Fruit fly (Drosophila melanogaster) Kc167 (cell line): ENCODE results near the gene CG42305.

Experiments used
- Sin3A ChIP-seq: fragments of >200 bp; optimal IDR thresholded peaks from 2 replicates; lab custom pipeline; 2018; ENCODE audit warnings: missing external identifiers
- h ChIP-seq: fragments of >200 bp; optimal IDR thresholded peaks from 3 replicates; lab custom pipeline; 2018; ENCODE audit warnings: missing external identifiers
- ttk ChIP-seq: sonication (Bioruptor generic); optimal IDR thresholded peaks from 2 replicates; lab custom pipeline; 2017; ENCODE audit warnings: missing external identifiers

DNA sequence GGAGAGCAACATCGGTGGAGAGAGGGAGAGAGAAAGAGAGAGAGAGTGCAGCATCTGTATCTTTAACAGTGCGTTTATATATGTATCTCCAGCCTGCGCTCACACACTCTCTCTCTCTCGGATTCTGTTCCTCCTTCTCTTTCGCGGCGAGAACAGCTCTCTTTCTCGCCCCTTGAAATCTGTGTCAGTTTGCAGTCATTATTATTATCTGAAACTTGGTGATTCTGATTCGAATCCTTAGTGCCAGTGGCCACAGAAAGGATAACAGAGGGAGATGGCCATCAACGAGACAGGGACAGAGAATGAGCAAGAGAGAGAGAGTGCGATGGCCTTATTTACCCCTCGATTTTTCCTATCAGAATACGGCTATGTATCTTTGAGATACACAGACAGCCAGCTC lies 29.5 kb upstream of the CG42305 start:
- TF ChIP-seq ttk (lab: Kevin White, UChicago) = no peak
- no peak for TF ChIP-seq h (lab: Kevin White, UChicago)
- no peak for TF ChIP-seq Sin3A (lab: Kevin White, UChicago)
